Fruit fly (Drosophila melanogaster): ENCODE data around the gene CG33494.

DNA sequence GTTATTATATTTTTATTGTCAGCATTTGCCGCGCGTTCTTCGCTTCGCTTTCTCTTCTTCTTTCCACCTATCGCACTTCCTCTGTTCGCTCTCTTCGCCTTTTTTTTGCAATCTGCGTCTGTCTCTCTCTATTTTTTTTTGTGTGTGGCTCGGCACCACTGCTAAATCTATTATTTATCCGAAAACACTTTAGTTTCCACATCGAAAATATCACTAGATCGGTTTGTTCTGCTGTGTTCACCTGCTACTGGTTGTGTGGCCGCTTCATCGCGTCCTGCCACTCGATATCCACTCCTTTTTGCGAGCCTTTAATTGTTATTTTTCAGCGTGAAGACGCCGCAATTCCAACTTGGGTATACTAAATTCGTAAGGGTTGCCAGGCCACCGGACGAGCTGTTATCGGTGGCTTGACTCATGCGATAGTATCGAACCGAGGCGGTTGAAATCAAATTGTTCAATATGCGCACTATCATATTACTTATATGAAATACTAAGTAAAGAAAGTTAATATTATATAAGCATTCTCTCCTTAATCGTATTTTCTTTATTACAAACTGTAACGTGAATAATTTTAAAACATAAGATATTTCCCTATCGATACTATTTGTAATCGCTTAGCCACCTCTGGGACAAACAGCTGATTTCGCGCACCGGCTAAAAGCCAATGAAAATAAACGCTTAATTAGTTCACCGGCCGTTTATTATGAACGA, 12.3 kb downstream of the CG33494 start, which contains the start of the genes XNP, CG42488 and CG5116:
- peak; percentile 77 for TF ChIP-seq tj (GFP tag; optimal IDR thresholded peaks at IDR 0.05)
- TF ChIP-seq CG5204 (GFP tag; optimal IDR thresholded peaks at IDR 0.05) = no peak
- peak; percentile 33 for TF ChIP-seq Clk (GFP tag; optimal IDR thresholded peaks at IDR 0.05)
- no peak for TF ChIP-seq kay (GFP tag; ENCODE audit: borderline replicate concordance)

Measured in whole organism, adult.